Fruit fly (Drosophila melanogaster): Measurements from ENCODE around the gene CG14367.

Gene CG14367

DNA sequence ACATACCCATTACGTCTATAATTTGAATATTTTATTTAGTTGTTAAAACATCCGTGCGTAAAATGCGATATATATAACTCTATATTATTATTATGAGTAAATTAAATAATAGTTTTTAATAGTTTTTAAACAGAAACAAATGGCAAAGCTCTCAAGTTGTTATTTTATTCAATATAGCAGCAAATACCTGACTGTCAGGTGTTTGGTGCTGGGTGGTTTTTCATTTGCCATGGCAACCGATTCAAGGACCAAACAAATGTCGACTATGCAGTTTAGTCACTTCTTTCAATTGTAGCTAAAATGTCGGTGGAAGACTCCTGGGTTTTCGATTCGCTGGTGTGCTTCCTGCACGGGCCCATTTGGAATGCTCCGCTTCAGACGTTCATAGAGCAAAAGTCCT is at the start of gene CG14367:
Gene CG14367 (plus strand): TSS at position 301 of the 400 bp plus-strand sequence.
- no peak for TF ChIP-seq CG13204 (GFP tag; optimal IDR thresholded peaks at IDR 0.05)
- no peak for TF ChIP-seq Pif1B (GFP tag; optimal IDR thresholded peaks at IDR 0.05)

dm6 chr3R:13644778-13645660 is 48.8 kb upstream of the CG14367 start:
- no peak for TF ChIP-seq CG8159 (tag; optimal IDR thresholded peaks at IDR 0.05)
- no peak for TF ChIP-seq CG12605 (GFP tag; IDR thresholded peaks at IDR 0.05)
- TF ChIP-seq gl (tag; optimal IDR thresholded peaks at IDR 0.05), result no peak
- TF ChIP-seq D1 (tag; optimal IDR thresholded peaks at IDR 0.05), result no peak
- TF ChIP-seq CG15710 (tag; optimal IDR thresholded peaks at IDR 0.05), result peak; percentile 30
- no peak for TF ChIP-seq fd96Ca (GFP tag; IDR thresholded peaks at IDR 0.05)
- TF ChIP-seq CG9948 (tag; optimal IDR thresholded peaks at IDR 0.05), result no peak
- no peak for TF ChIP-seq CG14655 (GFP tag; optimal IDR thresholded peaks at IDR 0.05)
- peak; percentile 69 for TF ChIP-seq Pif1B (GFP tag; optimal IDR thresholded peaks at IDR 0.05)
- no peak for TF ChIP-seq rn (GFP tag; IDR thresholded peaks at IDR 0.05)
- TF ChIP-seq EcR (GFP tag; optimal IDR thresholded peaks at IDR 0.05), result peak; percentile 16
- no peak for TF ChIP-seq CG4496 (GFP tag; IDR thresholded peaks at IDR 0.05)
- no peak for TF ChIP-seq CG8301 (tag; optimal IDR thresholded peaks at IDR 0.05)
- peak; percentile 25 for TF ChIP-seq Snoo (tag; optimal IDR thresholded peaks at IDR 0.05)
- TF ChIP-seq CG10348 (GFP tag; IDR thresholded peaks at IDR 0.05), result no peak
- no peak for TF ChIP-seq CG34367 (tag; optimal IDR thresholded peaks at IDR 0.05)
- TF ChIP-seq CG17806 (tag; optimal IDR thresholded peaks at IDR 0.05), result peak; percentile 25
- TF ChIP-seq CG32121 (GFP tag; IDR thresholded peaks at IDR 0.05), result peak; percentile 52; the same call in 1 of the 2 replicates
- TF ChIP-seq Ets98B (GFP tag; IDR thresholded peaks at IDR 0.05), result peak; percentile 59; the same call in 1 of the 2 replicates
- peak; percentile 67 for TF ChIP-seq Pif1A (GFP tag; optimal IDR thresholded peaks at IDR 0.05)
- TF ChIP-seq CG13204 (GFP tag; optimal IDR thresholded peaks at IDR 0.05), result no peak

DNA sequence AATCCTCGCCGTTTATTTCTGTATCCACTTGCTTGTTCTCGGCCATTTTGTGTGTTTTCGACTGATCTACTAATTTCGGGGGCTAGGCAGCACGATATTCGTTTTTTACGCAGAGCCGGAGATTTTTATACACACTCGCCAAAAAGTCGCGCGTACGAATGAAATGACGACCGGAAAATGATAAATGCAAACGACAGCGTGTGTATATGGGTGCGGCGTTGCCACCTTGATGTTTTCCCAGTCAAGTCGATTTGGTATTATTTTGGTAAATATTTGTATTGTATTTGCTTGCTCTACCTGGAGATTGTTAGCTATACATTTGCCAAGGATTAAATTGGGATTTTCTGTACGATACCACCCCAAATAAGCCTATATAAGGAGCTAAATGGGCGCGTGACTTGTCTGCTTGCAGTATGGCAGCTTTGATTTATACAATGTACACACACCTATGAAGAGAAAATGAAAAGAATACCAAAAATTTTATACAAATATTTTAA is 47.9 kb upstream of the CG14367 start, which contains the start of gene sqd:
Gene sqd (minus strand): TSS at position 431 of the 497 bp plus-strand sequence.
- TF ChIP-seq CG17806 (tag; optimal IDR thresholded peaks at IDR 0.05) (peak; percentile 11), Pif1A (GFP tag; optimal IDR thresholded peaks at IDR 0.05) (peak; percentile 24), gl (tag; optimal IDR thresholded peaks at IDR 0.05) (no peak), CG10348 (GFP tag; IDR thresholded peaks at IDR 0.05) (no peak), CG4496 (GFP tag; IDR thresholded peaks at IDR 0.05) (peak; percentile 54; the same call in 2 of the 3 replicates), CG34367 (tag; optimal IDR thresholded peaks at IDR 0.05) (peak; percentile 26), Pif1B (GFP tag; optimal IDR thresholded peaks at IDR 0.05) (peak; percentile 44), CG8301 (tag; optimal IDR thresholded peaks at IDR 0.05) (no peak), CG32121 (GFP tag; IDR thresholded peaks at IDR 0.05) (no peak), CG14655 (GFP tag; optimal IDR thresholded peaks at IDR 0.05) (peak; percentile 6), CG15710 (tag; optimal IDR thresholded peaks at IDR 0.05) (peak; percentile 36), rn (GFP tag; IDR thresholded peaks at IDR 0.05) (no peak), EcR (GFP tag; optimal IDR thresholded peaks at IDR 0.05) (no peak), Ets98B (GFP tag; IDR thresholded peaks at IDR 0.05) (peak; percentile 35; the same call in 1 of the 2 replicates), D1 (tag; optimal IDR thresholded peaks at IDR 0.05) (no peak), CG8159 (tag; optimal IDR thresholded peaks at IDR 0.05) (no peak), CG12605 (GFP tag; IDR thresholded peaks at IDR 0.05) (0 out of 2 replicates have a peak, but pooled peaks have one; percentile 28), CG13204 (GFP tag; optimal IDR thresholded peaks at IDR 0.05) (peak; percentile 18), Snoo (tag; optimal IDR thresholded peaks at IDR 0.05) (peak; percentile 68), fd96Ca (GFP tag; IDR thresholded peaks at IDR 0.05) (no peak), CG9948 (tag; optimal IDR thresholded peaks at IDR 0.05) (peak; percentile 15)

DNA sequence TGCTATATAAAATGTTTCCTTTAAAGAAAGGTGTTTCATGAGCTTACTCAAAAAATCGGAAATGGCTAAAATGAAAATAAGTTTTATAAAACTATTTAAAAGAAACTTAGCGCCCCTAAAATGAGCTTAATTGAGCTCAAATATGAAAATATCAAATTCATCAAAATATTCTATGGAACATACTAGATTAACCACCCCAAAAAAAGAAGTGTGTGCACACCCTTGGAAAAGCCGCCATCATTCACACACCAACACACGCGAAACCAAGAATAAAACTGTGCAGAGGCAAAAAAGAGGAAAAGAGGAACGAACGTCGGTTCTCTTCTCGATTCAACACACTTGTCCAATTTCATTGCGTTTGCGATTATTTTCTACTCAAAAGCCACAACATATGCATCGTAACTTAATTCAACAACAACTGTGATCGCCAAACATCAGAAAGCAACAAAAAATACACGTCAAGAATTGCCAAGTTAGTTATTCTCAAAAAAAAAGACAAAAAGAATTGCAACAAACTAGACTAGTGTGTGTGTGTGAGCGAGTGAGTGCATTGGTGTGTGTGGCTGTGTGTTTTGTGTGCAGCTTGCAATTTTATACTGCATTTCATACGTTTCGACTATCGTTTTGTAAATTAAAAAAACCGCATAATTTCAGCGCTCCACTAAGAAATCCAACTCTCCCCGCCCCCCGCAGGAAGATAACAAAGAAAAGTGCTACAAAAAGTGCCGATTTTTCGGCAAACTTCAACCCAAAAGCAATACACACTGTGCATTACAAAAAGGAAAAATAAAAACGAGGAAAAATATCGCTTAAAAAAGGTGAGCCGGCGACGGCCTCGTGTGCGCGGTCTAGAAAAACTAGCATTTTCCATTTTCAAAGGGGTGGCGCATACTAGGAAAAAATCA is 46.9 kb upstream of the CG14367 start, which contains the start of gene rin:
Gene rin (plus strand): TSS at position 276 of the 905 bp plus-strand sequence.
- no peak for TF ChIP-seq CG17806 (tag; optimal IDR thresholded peaks at IDR 0.05)
- TF ChIP-seq CG12605 (GFP tag; IDR thresholded peaks at IDR 0.05), result peak; percentile 41; the same call in 1 of the 2 replicates
- peak; percentile 26 for TF ChIP-seq Pif1A (GFP tag; optimal IDR thresholded peaks at IDR 0.05)
- peak; percentile 59 for TF ChIP-seq CG34367 (tag; optimal IDR thresholded peaks at IDR 0.05)
- no peak for TF ChIP-seq D1 (tag; optimal IDR thresholded peaks at IDR 0.05)
- no peak for TF ChIP-seq Snoo (tag; optimal IDR thresholded peaks at IDR 0.05)
- peak; percentile 39; the same call in 1 of the 2 replicates for TF ChIP-seq CG32121 (GFP tag; IDR thresholded peaks at IDR 0.05)
- no peak for TF ChIP-seq CG9948 (tag; optimal IDR thresholded peaks at IDR 0.05)
- TF ChIP-seq EcR (GFP tag; optimal IDR thresholded peaks at IDR 0.05), result peak; percentile 61
- no peak for TF ChIP-seq fd96Ca (GFP tag; IDR thresholded peaks at IDR 0.05)
- no peak for TF ChIP-seq Pif1B (GFP tag; optimal IDR thresholded peaks at IDR 0.05)
- TF ChIP-seq gl (tag; optimal IDR thresholded peaks at IDR 0.05), result peak; percentile 78
- no peak for TF ChIP-seq rn (GFP tag; IDR thresholded peaks at IDR 0.05)
- TF ChIP-seq CG14655 (GFP tag; optimal IDR thresholded peaks at IDR 0.05), result no peak
- TF ChIP-seq CG10348 (GFP tag; IDR thresholded peaks at IDR 0.05), result no peak
- peak; percentile 58 for TF ChIP-seq CG8159 (tag; optimal IDR thresholded peaks at IDR 0.05)
- peak; percentile 41 for TF ChIP-seq CG8301 (tag; optimal IDR thresholded peaks at IDR 0.05)
- TF ChIP-seq CG13204 (GFP tag; optimal IDR thresholded peaks at IDR 0.05), result peak; percentile 20
- TF ChIP-seq CG15710 (tag; optimal IDR thresholded peaks at IDR 0.05), result peak; percentile 35
- TF ChIP-seq CG4496 (GFP tag; IDR thresholded peaks at IDR 0.05), result 0 out of 3 replicates have a peak, but pooled peaks have one; percentile 15
- TF ChIP-seq Ets98B (GFP tag; IDR thresholded peaks at IDR 0.05), result no peak

All from whole organism, pupa.